Fruit fly (Drosophila melanogaster): ENCODE data around the gene Use1.

- no peak for TF ChIP-seq CTCF (optimal IDR thresholded peaks at IDR 0.05)
- no peak for TF ChIP-seq CG8478 (optimal IDR thresholded peaks at IDR 0.05)
These were observed 2.6 kb upstream of the Use1 start for dm6 chr3L:9139553-9139952.
